Worm (Caenorhabditis elegans): ENCODE data around the gene nas-19.

Gene nas-19

DNA sequence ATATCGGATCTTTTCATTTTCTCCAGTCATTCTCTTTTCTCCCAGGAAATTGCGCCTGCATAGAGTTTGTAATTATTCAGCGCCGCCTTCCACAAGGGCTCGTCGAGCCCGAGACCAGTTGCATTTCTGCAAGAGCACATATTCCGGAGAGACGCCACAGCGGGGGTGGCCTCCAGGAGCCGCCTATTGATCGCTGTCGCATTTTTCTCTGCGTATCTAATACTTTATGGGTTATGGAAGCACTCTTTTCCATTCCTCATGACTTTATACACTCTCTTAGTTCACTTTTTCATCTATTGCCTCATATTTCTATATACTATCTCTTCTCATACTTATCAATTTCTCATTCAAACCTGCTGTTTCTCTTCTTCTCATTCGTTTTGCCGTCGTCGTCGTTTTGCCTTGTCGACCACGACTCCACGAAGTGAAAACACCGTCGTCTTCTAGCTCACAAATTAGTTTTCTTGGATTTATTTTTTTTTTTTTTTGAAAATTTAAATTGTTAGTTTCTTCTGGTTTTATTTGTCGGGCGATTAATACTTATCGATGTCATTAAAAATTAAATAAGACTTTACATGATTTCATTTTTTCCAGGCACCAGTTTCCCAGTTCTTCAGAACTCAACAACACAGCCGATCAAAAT is 27.2 kb downstream of the nas-19 start, which contains the start of gene cnb-1 (continued):
- TF ChIP-seq ekl-4 (GFP tag; IDR thresholded peaks at IDR 0.05) = no peak
- TF ChIP-seq nhr-179 (tag; optimal IDR thresholded peaks at IDR 0.05) = no peak
- no peak; the same call in 1 of the 2 replicates for TF ChIP-seq zfh-2 (GFP tag; conservative IDR thresholded peaks at IDR 0.05)

DNA sequence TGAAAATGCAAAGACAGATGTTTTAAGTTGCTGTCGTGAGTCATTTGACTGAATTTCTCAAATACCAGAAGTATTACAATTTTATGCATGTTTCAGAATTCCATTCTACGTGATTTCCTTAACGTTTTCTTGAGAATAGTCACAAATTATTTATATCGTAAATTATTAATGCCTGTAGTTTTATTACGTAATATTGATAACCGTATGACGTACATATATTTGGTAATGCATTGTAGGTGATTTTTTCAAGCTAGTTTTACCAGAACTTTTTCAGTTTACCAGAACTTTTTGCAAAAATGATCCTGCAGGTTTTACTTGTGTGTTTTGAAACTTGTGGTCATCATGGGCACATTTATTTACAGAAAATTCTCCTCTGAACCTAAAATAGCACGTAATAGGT is 28.6 kb downstream of the nas-19 start:
- no peak for TF ChIP-seq snpc-3.4 (tag; optimal IDR thresholded peaks at IDR 0.05)
- no peak for TF ChIP-seq madf-6 (GFP tag; IDR thresholded peaks at IDR 0.05)
- TF ChIP-seq nfya-1 (tag; optimal IDR thresholded peaks at IDR 0.05; ENCODE audit: borderline replicate concordance, insufficient read depth) = no peak
- TF ChIP-seq aptf-2 (GFP tag; conservative IDR thresholded peaks at IDR 0.05) = no peak
- TF ChIP-seq Y53F4B.3 (GFP tag; IDR thresholded peaks at IDR 0.05) = no peak
- no peak for TF ChIP-seq gei-17 (GFP tag; optimal IDR thresholded peaks at IDR 0.05)
- no peak for TF ChIP-seq zfh-2 (GFP tag; conservative IDR thresholded peaks at IDR 0.05)
- TF ChIP-seq lin-54 (GFP tag; optimal IDR thresholded peaks at IDR 0.05) = no peak
- no peak for TF ChIP-seq F57A8.1 (GFP tag; optimal IDR thresholded peaks at IDR 0.05)
- TF ChIP-seq sea-2 (GFP tag; IDR thresholded peaks at IDR 0.05) = no peak

DNA sequence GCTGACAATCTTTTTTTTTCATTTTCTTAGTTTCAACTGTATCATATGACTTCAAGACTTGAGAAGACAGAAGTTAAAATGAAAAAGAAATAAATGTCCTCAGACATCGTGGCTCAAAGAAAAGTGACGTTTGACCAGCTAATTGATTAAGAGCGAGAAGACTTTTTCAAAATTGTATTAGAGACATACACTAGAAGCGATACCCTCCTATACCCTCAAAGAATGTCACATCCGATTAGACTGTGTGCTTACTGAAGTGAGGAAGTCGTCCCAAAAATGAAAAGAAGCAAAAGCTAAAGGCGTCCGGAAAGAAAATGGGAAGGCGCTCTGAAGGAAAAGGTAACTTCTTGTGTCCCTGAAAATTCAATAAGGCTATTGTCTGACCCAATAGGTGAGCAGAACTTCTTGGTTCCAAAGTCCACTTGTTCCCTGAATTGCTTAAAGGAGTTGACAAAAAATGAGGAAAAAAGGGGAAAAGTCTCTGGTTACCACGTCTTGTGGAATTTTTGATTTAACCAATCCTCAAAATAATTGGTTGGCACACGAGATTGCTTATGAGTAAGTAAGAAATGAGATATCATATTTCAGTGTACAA is 30.1 kb downstream of the nas-19 start:
- TF ChIP-seq aptf-2 (GFP tag; conservative IDR thresholded peaks at IDR 0.05) (no peak), fkh-3 (tag; optimal IDR thresholded peaks at IDR 0.05) (no peak), D2030.7 (GFP tag; IDR thresholded peaks at IDR 0.05) (no peak), efl-1 (GFP tag; optimal IDR thresholded peaks at IDR 0.05) (no peak), pbrm-1 (GFP tag; IDR thresholded peaks at IDR 0.05) (no peak), hrde-1 (tag; optimal IDR thresholded peaks at IDR 0.05; ENCODE audit: borderline replicate concordance) (no peak), cebp-1 (GFP tag; IDR thresholded peaks at IDR 0.05) (no peak), cebp-1 (tag; optimal IDR thresholded peaks at IDR 0.05) (no peak), nfya-1 (tag; optimal IDR thresholded peaks at IDR 0.05; ENCODE audit: borderline replicate concordance, insufficient read depth) (no peak), ztf-28 (GFP tag; IDR thresholded peaks at IDR 0.05) (no peak), Y67H2A.10 (GFP tag; conservative IDR thresholded peaks at IDR 0.05) (no peak), F57C9.4 (tag; optimal IDR thresholded peaks at IDR 0.05) (no peak), snpc-3.4 (tag; optimal IDR thresholded peaks at IDR 0.05) (no peak), C06A6.2 (GFP tag; conservative IDR thresholded peaks at IDR 0.05) (no peak), die-1 (tag; optimal IDR thresholded peaks at IDR 0.05) (no peak), F49E8.2 (tag; optimal IDR thresholded peaks at IDR 0.05; ENCODE audit: insufficient read depth) (no peak)

DNA sequence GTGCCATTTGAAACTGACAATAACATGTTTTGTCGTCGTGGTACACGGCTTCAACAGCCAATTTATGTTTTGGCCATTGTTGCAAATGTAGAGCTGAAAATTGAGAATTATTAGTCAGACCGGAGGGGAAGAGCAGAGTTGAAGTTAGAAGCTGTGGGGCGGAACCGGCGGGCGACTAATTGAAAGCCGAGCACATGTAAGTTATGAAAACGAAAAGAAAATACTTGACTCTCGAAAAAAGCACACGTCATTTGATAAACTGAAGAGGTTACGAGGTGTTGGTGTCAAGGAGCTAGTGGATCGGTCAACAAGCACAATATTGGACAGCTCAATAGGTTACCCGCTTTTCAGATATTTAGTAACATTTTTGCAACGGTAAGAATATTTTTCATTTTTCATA is 36.4 kb downstream of the nas-19 start, which contains the start of gene dop-5:
Gene dop-5, minus strand, starts transcription at position 101 of the 400 bp plus-strand sequence.
- TF ChIP-seq lin-54 (GFP tag; optimal IDR thresholded peaks at IDR 0.05) (no peak), unc-130 (GFP tag; optimal IDR thresholded peaks at IDR 0.05) (no peak), snpc-1.1 (tag; optimal IDR thresholded peaks at IDR 0.05; ENCODE audit: insufficient read depth) (no peak), F22D6.2 (tag; optimal IDR thresholded peaks at IDR 0.05) (no peak), Y56A3A.18 (GFP tag; IDR thresholded peaks at IDR 0.05) (no peak), lsl-1 (GFP tag; optimal IDR thresholded peaks at IDR 0.05) (no peak), cebp-1 (GFP tag; IDR thresholded peaks at IDR 0.05) (no peak), cebp-1 (tag; optimal IDR thresholded peaks at IDR 0.05) (no peak), ztf-6 (GFP tag; IDR thresholded peaks at IDR 0.05) (no peak), hlh-12 (tag; optimal IDR thresholded peaks at IDR 0.05) (no peak), mes-4 (tag; optimal IDR thresholded peaks at IDR 0.05) (no peak)
